Fruit fly (Drosophila melanogaster) whole organism, embryonic: ENCODE data around the gene CG34276.

Experiments used
- Atf-2 ChIP-seq: fragments of 200-800 bp; sonication (Bioruptor generic); optimal IDR thresholded peaks from 2 replicates; lab custom pipeline; 2016; ENCODE audit warnings: missing biosample characterization, missing genetic modification characterization
- Atf6 ChIP-seq: fragments of 200-800 bp; sonication (Bioruptor generic); IDR thresholded peaks from 2 replicates; pipeline ENCODE4 v1.3.6; 2022; ENCODE audit warnings: missing biosample characterization, missing genetic modification characterization
- C15 ChIP-seq: fragments of 200-800 bp; sonication (Bioruptor generic); IDR thresholded peaks from 3 replicates; pipeline ENCODE4 v1.3.6; 2022; ENCODE audit warnings: missing biosample characterization, missing genetic modification characterization
- CG1024 ChIP-seq: fragments of 200-800 bp; sonication (Bioruptor generic); IDR thresholded peaks from 2 replicates; pipeline ENCODE4 v1.3.6; 2022; ENCODE audit warnings: missing biosample characterization, missing genetic modification characterization
- CG11695 ChIP-seq: fragments of 200-800 bp; sonication (Bioruptor generic); IDR thresholded peaks from 3 replicates; pipeline ENCODE4 v1.3.6; 2022; ENCODE audit warnings: missing biosample characterization, missing genetic modification characterization
- CG12071 ChIP-seq: fragments of 200-800 bp; sonication (Bioruptor generic); optimal IDR thresholded peaks from 3 replicates; lab custom pipeline; 2018; ENCODE audit warnings: missing biosample characterization, mild to moderate bottlenecking, missing genetic modification characterization
- CG12769 ChIP-seq: fragments of 200-800 bp; sonication (Bioruptor generic); optimal IDR thresholded peaks from 2 replicates; lab custom pipeline; 2019; ENCODE audit warnings: missing biosample characterization, mild to moderate bottlenecking, missing genetic modification characterization, moderate library complexity
- CG13287 ChIP-seq: fragments of 200-800 bp; sonication (Bioruptor generic); IDR thresholded peaks from 2 replicates; pipeline ENCODE4 v1.3.6; 2022; ENCODE audit warnings: missing biosample characterization, missing genetic modification characterization; ENCODE audit not compliant: partially characterized antibody
- CG13296 ChIP-seq: fragments of 200-800 bp; sonication (Bioruptor generic); optimal IDR thresholded peaks from 3 replicates; lab custom pipeline; 2018; ENCODE audit warnings: missing biosample characterization, mild to moderate bottlenecking, missing genetic modification characterization
- CG13424 ChIP-seq: fragments of 200-800 bp; sonication (Bioruptor generic); optimal IDR thresholded peaks from 2 replicates; lab custom pipeline; 2019; ENCODE audit warnings: missing biosample characterization, mild to moderate bottlenecking, missing genetic modification characterization, moderate library complexity
- CG17912 ChIP-seq: fragments of 200-800 bp; sonication (Bioruptor generic); optimal IDR thresholded peaks from 2 replicates; lab custom pipeline; 2018; ENCODE audit warnings: missing biosample characterization, mild to moderate bottlenecking, missing genetic modification characterization
- CG1792 ChIP-seq: fragments of 200-800 bp; sonication (Bioruptor generic); optimal IDR thresholded peaks from 2 replicates; lab custom pipeline; 2016; ENCODE audit warnings: missing biosample characterization, missing genetic modification characterization
- CG18619 ChIP-seq: fragments of 200-800 bp; sonication (Bioruptor generic); optimal IDR thresholded peaks from 3 replicates; lab custom pipeline; 2017; ENCODE audit warnings: missing biosample characterization, mild to moderate bottlenecking, missing genetic modification characterization
- CG32532 ChIP-seq: fragments of 200-800 bp; sonication (Bioruptor generic); IDR thresholded peaks from 2 replicates; pipeline ENCODE4 v1.3.6; 2022; ENCODE audit warnings: missing biosample characterization, missing genetic modification characterization
- CG4854 ChIP-seq: fragments of 200-800 bp; sonication (Bioruptor generic); optimal IDR thresholded peaks from 2 replicates; lab custom pipeline; 2016; ENCODE audit warnings: missing biosample characterization, missing genetic modification characterization, inconsistent platforms
- CG5180 ChIP-seq: fragments of 200-800 bp; sonication (Bioruptor generic); optimal IDR thresholded peaks from 3 replicates; lab custom pipeline; 2017; ENCODE audit warnings: missing biosample characterization, missing genetic modification characterization, mild to moderate bottlenecking, moderate library complexity, missing genetic modification reagents
- CG6654 ChIP-seq: fragments of 200-800 bp; sonication (Bioruptor generic); optimal IDR thresholded peaks from 2 replicates; lab custom pipeline; 2017; ENCODE audit warnings: missing biosample characterization, mild to moderate bottlenecking, missing genetic modification characterization
- CG7372 ChIP-seq: fragments of 200-800 bp; sonication (Bioruptor generic); IDR thresholded peaks from 2 replicates; pipeline ENCODE4 v1.3.6; 2022; ENCODE audit warnings: missing biosample characterization, missing genetic modification characterization
- CG8944 ChIP-seq: fragments of 200-800 bp; sonication (Bioruptor generic); optimal IDR thresholded peaks from 3 replicates; lab custom pipeline; 2016; ENCODE audit warnings: missing biosample characterization, missing genetic modification characterization
- Chrac-16 ChIP-seq: fragments of 200-800 bp; sonication (Bioruptor generic); optimal IDR thresholded peaks from 3 replicates; lab custom pipeline; 2016; ENCODE audit warnings: missing biosample characterization, missing genetic modification characterization
- Dbx ChIP-seq: fragments of 200-800 bp; sonication (Bioruptor generic); IDR thresholded peaks from 3 replicates; pipeline ENCODE4 v1.3.6; 2022; ENCODE audit warnings: missing biosample characterization, missing genetic modification characterization
- Elba2 ChIP-seq: fragments of 200-800 bp; sonication (Bioruptor generic); optimal IDR thresholded peaks from 3 replicates; lab custom pipeline; 2016; ENCODE audit warnings: missing biosample characterization, missing genetic modification characterization
- Gsc ChIP-seq: fragments of 200-800 bp; sonication (Bioruptor generic); IDR thresholded peaks from 2 replicates; pipeline ENCODE4 v1.3.6; 2022; ENCODE audit warnings: missing biosample characterization, missing genetic modification characterization
- HLHmδ ChIP-seq: fragments of 200-800 bp; sonication (Bioruptor generic); optimal IDR thresholded peaks from 2 replicates; lab custom pipeline; 2018; ENCODE audit warnings: missing biosample characterization, mild to moderate bottlenecking, missing genetic modification characterization, moderate library complexity
- HmgD ChIP-seq: fragments of 200-800 bp; sonication (Bioruptor generic); optimal IDR thresholded peaks from 3 replicates; lab custom pipeline; 2016; ENCODE audit warnings: missing biosample characterization, missing genetic modification characterization
- Hr3 ChIP-seq: fragments of 200-800 bp; sonication (Bioruptor generic); optimal IDR thresholded peaks from 3 replicates; lab custom pipeline; 2016; ENCODE audit warnings: missing biosample characterization, missing genetic modification characterization
- Lim3 ChIP-seq: fragments of 200-800 bp; sonication (Bioruptor generic); IDR thresholded peaks from 2 replicates; pipeline ENCODE4 v1.3.6; 2022; ENCODE audit warnings: missing biosample characterization, missing genetic modification characterization
- MBD-R2 ChIP-seq: fragments of 200-800 bp; sonication (Bioruptor generic); IDR thresholded peaks from 2 replicates; pipeline ENCODE4 v1.3.6; 2022; ENCODE audit warnings: missing biosample characterization, missing genetic modification characterization
- MTF-1 ChIP-seq: fragments of 200-800 bp; sonication (Bioruptor generic); optimal IDR thresholded peaks from 2 replicates; lab custom pipeline; 2018; ENCODE audit warnings: missing biosample characterization, mild to moderate bottlenecking, missing genetic modification characterization, borderline replicate concordance
- Mad ChIP-seq: fragments of 200-800 bp; sonication (Bioruptor generic); optimal IDR thresholded peaks from 2 replicates; lab custom pipeline; 2016; ENCODE audit warnings: missing biosample characterization, missing genetic modification characterization
- Med ChIP-seq: fragments of 200-800 bp; sonication (Bioruptor generic); peaks from one replicate; lab custom pipeline; 2016; ENCODE audit warnings: missing biosample characterization, missing genetic modification characterization, mild to moderate bottlenecking, inconsistent platforms, moderate library complexity
- Mes4 ChIP-seq: fragments of 200-800 bp; sonication (Bioruptor generic); optimal IDR thresholded peaks from 2 replicates; lab custom pipeline; 2016; ENCODE audit warnings: missing biosample characterization, missing genetic modification characterization
- Rx ChIP-seq: fragments of 200-800 bp; sonication (Bioruptor generic); IDR thresholded peaks from 2 replicates; pipeline ENCODE4 v1.3.6; 2022; ENCODE audit warnings: missing biosample characterization, missing genetic modification characterization
- Usf ChIP-seq: fragments of 200-800 bp; sonication (Bioruptor generic); optimal IDR thresholded peaks from 2 replicates; lab custom pipeline; 2017; ENCODE audit warnings: missing genotype, missing biosample characterization, missing genetic modification characterization
- Vsx1 ChIP-seq: fragments of 200-800 bp; sonication (Bioruptor generic); optimal IDR thresholded peaks from 2 replicates; lab custom pipeline; 2017; ENCODE audit warnings: missing biosample characterization, mild to moderate bottlenecking, missing genetic modification characterization, missing genetic modification reagents
- abd-A ChIP-seq: fragments of 200-800 bp; sonication (Bioruptor generic); optimal IDR thresholded peaks from 3 replicates; lab custom pipeline; 2019; ENCODE audit warnings: missing biosample characterization, mild to moderate bottlenecking, missing genetic modification characterization, moderate library complexity
- ems ChIP-seq: fragments of 200-800 bp; sonication (Bioruptor generic); optimal IDR thresholded peaks from 3 replicates; lab custom pipeline; 2016; ENCODE audit warnings: missing biosample characterization, missing genetic modification characterization
- eve ChIP-seq, 2 experiments: fragments of >200 bp; optimal IDR thresholded peaks; 2 replicates each; lab custom pipeline; 2017; ENCODE audit warnings: missing biosample characterization in 2 of 2, missing genetic modification characterization in 2 of 2
- fd64A ChIP-seq: fragments of 200-800 bp; sonication (Bioruptor generic); optimal IDR thresholded peaks from 3 replicates; lab custom pipeline; 2018; ENCODE audit warnings: missing biosample characterization, mild to moderate bottlenecking, missing genetic modification characterization
- fd96Cb ChIP-seq: fragments of 200-800 bp; sonication (Bioruptor generic); optimal IDR thresholded peaks from 2 replicates; lab custom pipeline; 2018; ENCODE audit warnings: missing biosample characterization, mild to moderate bottlenecking, missing genetic modification characterization, moderate library complexity
- h ChIP-seq: fragments of >200 bp; optimal IDR thresholded peaks from 2 replicates; lab custom pipeline; 2017
- jigr1 ChIP-seq: fragments of 200-800 bp; sonication (Bioruptor generic); IDR thresholded peaks from 3 replicates; pipeline ENCODE4 v1.3.6; 2022; ENCODE audit warnings: missing biosample characterization, missing genetic modification characterization
- kni ChIP-seq: fragments of 200-800 bp; sonication (Bioruptor generic); optimal IDR thresholded peaks from 3 replicates; lab custom pipeline; 2017; ENCODE audit warnings: mild to moderate bottlenecking, missing biosample characterization, missing genetic modification reagents, missing genetic modification characterization
- lmd ChIP-seq: fragments of 200-800 bp; sonication (Bioruptor generic); IDR thresholded peaks from 2 replicates; pipeline ENCODE4 v1.3.6; 2022; ENCODE audit warnings: missing biosample characterization, missing genetic modification characterization
- mirr ChIP-seq: fragments of 200-800 bp; sonication (Bioruptor generic); optimal IDR thresholded peaks from 3 replicates; lab custom pipeline; 2018; ENCODE audit warnings: missing biosample characterization, mild to moderate bottlenecking, missing genetic modification characterization
- p53 ChIP-seq: fragments of 200-800 bp; sonication (Bioruptor generic); optimal IDR thresholded peaks from 2 replicates; lab custom pipeline; 2016; ENCODE audit warnings: missing biosample characterization, missing genetic modification characterization
- psq ChIP-seq: fragments of 200-800 bp; sonication (Bioruptor generic); optimal IDR thresholded peaks from 2 replicates; lab custom pipeline; 2017; ENCODE audit warnings: missing biosample characterization, missing genetic modification characterization
- ro ChIP-seq: fragments of 200-800 bp; sonication (Bioruptor generic); IDR thresholded peaks from 2 replicates; pipeline ENCODE4 v1.3.6; 2022; ENCODE audit warnings: missing biosample characterization, missing genetic modification characterization
- sob ChIP-seq: fragments of 200-800 bp; sonication (Bioruptor generic); IDR thresholded peaks from 2 replicates; pipeline ENCODE4 v1.3.6; 2022; ENCODE audit warnings: missing biosample characterization, missing genetic modification characterization
- tap ChIP-seq: fragments of 200-800 bp; optimal IDR thresholded peaks from 3 replicates; lab custom pipeline; 2019; ENCODE audit warnings: missing biosample characterization, mild to moderate bottlenecking, missing genetic modification characterization, moderate library complexity

CG34276 gene

DNA sequence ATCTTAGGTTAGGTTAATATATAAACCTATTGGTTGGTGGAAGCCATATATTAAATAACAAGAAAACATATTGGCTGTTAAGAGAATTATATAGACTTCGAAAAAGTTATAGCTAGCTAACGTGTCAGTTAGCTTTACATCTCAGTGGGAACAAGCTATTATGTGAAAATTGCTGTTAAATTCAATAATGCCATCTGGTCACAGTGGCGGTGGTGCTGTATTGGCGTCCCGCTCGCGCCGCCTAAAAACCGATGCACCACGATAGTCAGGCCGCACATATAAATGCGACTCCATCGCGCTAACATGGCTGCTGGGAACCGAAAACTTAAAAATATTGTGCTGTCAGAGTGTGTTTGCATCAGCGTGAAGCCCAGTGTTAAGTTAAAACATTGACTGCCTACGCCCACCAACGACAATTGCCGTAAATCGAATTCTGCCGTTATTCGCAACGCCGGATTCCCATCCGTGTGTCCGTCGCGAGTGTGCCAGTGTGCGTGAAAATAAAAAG lies 47.6 kb downstream of the CG34276 start, which contains the start of gene Hel89B (continued):
- TF ChIP-seq MTF-1 (GFP tag; lab: Kevin White, UChicago): peak; percentile 8
- TF ChIP-seq HLHmδ (GFP tag; lab: Kevin White, UChicago): peak; percentile 80
- TF ChIP-seq Lim3 (GFP tag; lab: Robert Waterston, UW): no peak
- no peak for TF ChIP-seq MBD-R2
- TF ChIP-seq CG12071 (GFP tag; lab: Kevin White, UChicago): no peak
- no peak for TF ChIP-seq CG32532 (GFP tag; lab: Robert Waterston, UW)
- no peak for TF ChIP-seq C15 (GFP tag; lab: Robert Waterston, UW)
- peak; percentile 69 for TF ChIP-seq Med

DNA sequence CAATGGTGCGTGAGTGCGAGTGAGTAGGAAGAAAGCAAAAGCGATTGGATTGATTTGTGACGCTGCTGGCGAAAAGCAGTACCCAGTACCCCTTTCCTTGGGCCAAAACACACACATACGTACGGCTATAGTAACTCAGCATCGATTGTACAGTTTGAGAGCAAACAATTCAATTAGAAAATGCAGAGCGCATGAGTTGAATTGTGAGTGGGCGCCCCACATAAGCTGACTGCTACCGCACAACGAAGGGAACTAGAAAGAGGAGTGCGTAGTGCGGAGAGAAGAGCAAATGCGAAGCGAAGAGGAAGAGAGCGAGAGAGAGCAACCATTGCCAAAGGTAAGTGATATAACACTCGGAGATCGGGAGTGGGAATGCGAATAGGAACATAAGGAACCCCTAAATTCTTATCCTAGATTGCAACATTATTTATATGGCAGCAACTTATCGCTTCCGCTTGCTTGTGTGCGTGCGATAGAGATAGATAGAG lies 48.1 kb downstream of the CG34276 start:
- no peak for TF ChIP-seq CG13287
- no peak for TF ChIP-seq fd64A
- TF ChIP-seq CG1792 (GFP tag; lab: Kevin White, UChicago): no peak
- no peak for TF ChIP-seq CG13296 (GFP tag; lab: Kevin White, UChicago)
- no peak for TF ChIP-seq sob (GFP tag; lab: Robert Waterston, UW)
- no peak for TF ChIP-seq CG8944 (GFP tag; lab: Kevin White, UChicago)
- TF ChIP-seq kni: peak; percentile 82
- TF ChIP-seq Dbx (GFP tag; lab: Robert Waterston, UW): no peak
- no peak for TF ChIP-seq CG13424 (tag; lab: Kevin White, UChicago)
- no peak for TF ChIP-seq CG7372 (GFP tag; lab: Robert Waterston, UW)
- TF ChIP-seq jigr1 (GFP tag; lab: Robert Waterston, UW): no peak
- TF ChIP-seq eve (GFP tag; optimal IDR thresholded peaks at IDR 0.05; lab: Kevin White, UChicago): no peak
- TF ChIP-seq Mes4 (GFP tag; lab: Kevin White, UChicago): no peak
- TF ChIP-seq Chrac-16 (GFP tag; lab: Kevin White, UChicago): no peak
- TF ChIP-seq HLHmδ (GFP tag; lab: Kevin White, UChicago): peak; percentile 18
- TF ChIP-seq Rx (GFP tag; lab: Robert Waterston, UW): no peak
- peak; percentile 30 for TF ChIP-seq CG12071 (GFP tag; lab: Kevin White, UChicago)
- TF ChIP-seq HmgD: peak; percentile 89
- TF ChIP-seq p53 (GFP tag; lab: Kevin White, UChicago): no peak
- TF ChIP-seq Elba2: peak; percentile 91
- peak; percentile 100 for TF ChIP-seq psq (GFP tag; lab: Kevin White, UChicago)
- TF ChIP-seq abd-A (tag; lab: Kevin White, UChicago): peak; percentile 94
- no peak for TF ChIP-seq h (lab: Kevin White, UChicago)
- peak; percentile 6 for TF ChIP-seq CG5180 (GFP tag; lab: Kevin White, UChicago)
- no peak for TF ChIP-seq fd96Cb (tag; lab: Kevin White, UChicago)
- TF ChIP-seq CG17912 (GFP tag; lab: Kevin White, UChicago): no peak
- TF ChIP-seq Atf6 (GFP tag; lab: Robert Waterston, UW): no peak
- peak; percentile 93 for TF ChIP-seq CG12769 (tag; lab: Kevin White, UChicago)
- TF ChIP-seq Atf-2 (GFP tag; lab: Kevin White, UChicago): no peak
- TF ChIP-seq mirr (GFP tag; lab: Kevin White, UChicago): peak; percentile 25
- no peak for TF ChIP-seq Hr3
- TF ChIP-seq lmd (GFP tag; lab: Robert Waterston, UW): no peak
- TF ChIP-seq tap (tag; lab: Kevin White, UChicago): no peak
- no peak for TF ChIP-seq Usf (GFP tag; lab: Kevin White, UChicago)
- no peak for TF ChIP-seq CG11695 (GFP tag; lab: Robert Waterston, UW)
- no peak for TF ChIP-seq Vsx1 (GFP tag; lab: Kevin White, UChicago)
- no peak for TF ChIP-seq Gsc
- TF ChIP-seq Mad (GFP tag; lab: Kevin White, UChicago): peak; percentile 19
- TF ChIP-seq CG1024 (GFP tag; lab: Robert Waterston, UW): no peak
- TF ChIP-seq ro (GFP tag; lab: Robert Waterston, UW): no peak
- TF ChIP-seq ems (GFP tag; lab: Kevin White, UChicago): no peak
- TF ChIP-seq CG6654 (GFP tag; lab: Kevin White, UChicago): peak; percentile 96
- TF ChIP-seq CG4854: no peak
- TF ChIP-seq CG18619 (GFP tag; lab: Kevin White, UChicago): no peak
